Fruit fly (Drosophila melanogaster): ENCODE results near the gene Gapdh2.

Gene Gapdh2

dm6 chrX:15870777-15871757, 3.1 kb downstream of the Gapdh2 start (continued):
- TF ChIP-seq gsb (GFP tag; IDR thresholded peaks at IDR 0.05) (no peak), Rfx (GFP tag; IDR thresholded peaks at IDR 0.05) (peak; percentile 65; the same call in 1 of the 2 replicates), CG18619 (GFP tag; optimal IDR thresholded peaks at IDR 0.05) (peak; percentile 65), CG2875 (GFP tag; optimal IDR thresholded peaks at IDR 0.05) (no peak), CG4328 (GFP tag; optimal IDR thresholded peaks at IDR 0.05) (peak; percentile 85), PHDP (tag; optimal IDR thresholded peaks at IDR 0.05) (peak; percentile 69), CG17912 (GFP tag; optimal IDR thresholded peaks at IDR 0.05) (peak; percentile 78), kay (GFP tag; optimal IDR thresholded peaks at IDR 0.05) (peak; percentile 31), CG7357 (GFP tag; IDR thresholded peaks at IDR 0.05) (peak; percentile 77), sob (GFP tag; IDR thresholded peaks at IDR 0.05) (peak; percentile 66), CG11456 (GFP tag; IDR thresholded peaks at IDR 0.05) (no peak), Nf-YA (GFP tag; IDR thresholded peaks at IDR 0.05) (peak; percentile 44; the same call in 1 of the 2 replicates), CG13123 (GFP tag; optimal IDR thresholded peaks at IDR 0.05) (peak; percentile 38), wek (GFP tag; optimal IDR thresholded peaks at IDR 0.05) (peak; percentile 90), dati (GFP tag; IDR thresholded peaks at IDR 0.05) (no peak), CG31224 (GFP tag; IDR thresholded peaks at IDR 0.05) (no peak), Myb (GFP tag; optimal IDR thresholded peaks at IDR 0.05) (peak; percentile 15), stc (GFP tag; IDR thresholded peaks at IDR 0.05) (no peak), Hey (tag; optimal IDR thresholded peaks at IDR 0.05) (no peak), NFAT (GFP tag; IDR thresholded peaks at IDR 0.05) (peak; percentile 31; the same call in 1 of the 2 replicates), salm (tag; optimal IDR thresholded peaks at IDR 0.05) (peak; percentile 41), CG16863 (GFP tag; optimal IDR thresholded peaks at IDR 0.05) (peak; percentile 51), ewg (GFP tag; optimal IDR thresholded peaks at IDR 0.05) (no peak), usp (GFP tag; optimal IDR thresholded peaks at IDR 0.05) (no peak), CG1792 (GFP tag; optimal IDR thresholded peaks at IDR 0.05) (peak; percentile 73), H2.0 (GFP tag; IDR thresholded peaks at IDR 0.05) (no peak), insv (GFP tag; optimal IDR thresholded peaks at IDR 0.05) (peak in 1 of 2 experiments; percentile 84), CG7963 (GFP tag; IDR thresholded peaks at IDR 0.05; ENCODE audit: partially characterized antibody) (no peak), ERR (GFP tag; optimal IDR thresholded peaks at IDR 0.05) (peak; percentile 41), schlank (tag; optimal IDR thresholded peaks at IDR 0.05) (peak; percentile 62), ato (GFP tag; IDR thresholded peaks at IDR 0.05; ENCODE audit: partially characterized antibody) (no peak), CG15479 (GFP tag; optimal IDR thresholded peaks at IDR 0.05) (no peak), Ets65A (GFP tag) (no peak), fd3F (GFP tag; optimal IDR thresholded peaks at IDR 0.05) (peak; percentile 65), al (GFP tag; IDR thresholded peaks at IDR 0.05) (no peak), CG11398 (GFP tag; optimal IDR thresholded peaks at IDR 0.05) (peak; percentile 31), gro (GFP tag; optimal IDR thresholded peaks at IDR 0.05) (peak; percentile 16), CG16815 (GFP tag; optimal IDR thresholded peaks at IDR 0.05) (no peak), Abd-B (GFP tag; optimal IDR thresholded peaks at IDR 0.05) (no peak), CG1603 (tag; optimal IDR thresholded peaks at IDR 0.05) (no peak), CG10462 (GFP tag; optimal IDR thresholded peaks at IDR 0.05) (peak; percentile 18), CG5953 (GFP tag; IDR thresholded peaks at IDR 0.05) (0 out of 2 replicates have a peak, but pooled peaks have one; percentile 9), HLH3B (GFP tag; IDR thresholded peaks at IDR 0.05) (peak; percentile 47; the same call in 1 of the 2 replicates), CG7839 (tag; optimal IDR thresholded peaks at IDR 0.05) (no peak), cwo (GFP tag; optimal IDR thresholded peaks at IDR 0.05) (peak; percentile 59), mld (GFP tag; IDR thresholded peaks at IDR 0.05; ENCODE audit: partially characterized antibody) (no peak), CG8089 (GFP tag; optimal IDR thresholded peaks at IDR 0.05) (peak; percentile 53), Xbp1 (GFP tag; optimal IDR thresholded peaks at IDR 0.05) (peak; percentile 11)
